Fruit fly (Drosophila melanogaster): ENCODE measurements around the gene Nprl2.
A peak's percentile ranks its signal among the peaks of the same experiment; 100 is the strongest.

Nprl2 gene

DNA sequence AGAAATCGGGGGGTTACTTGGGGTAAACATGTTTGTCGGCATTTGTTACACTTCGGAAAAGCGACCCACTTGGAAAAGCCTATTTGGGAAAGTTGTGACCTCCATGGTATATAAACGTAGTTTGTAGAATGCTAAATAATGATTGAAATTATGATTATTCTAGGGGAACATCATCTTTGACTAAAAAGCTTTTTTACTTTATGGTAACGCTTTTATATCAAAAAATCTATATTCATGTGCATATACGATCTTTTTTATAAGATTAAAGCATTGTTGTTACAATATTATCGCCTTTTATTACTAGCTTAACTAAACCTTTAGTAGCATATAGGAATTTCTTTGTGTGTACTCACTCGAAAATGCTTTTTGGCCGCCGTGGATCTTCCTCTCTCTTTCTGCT, 49.9 kb downstream of the Nprl2 start (continued):
- TF ChIP-seq bcd (GFP tag; optimal IDR thresholded peaks at IDR 0.05) (peak; percentile 15), salm (tag; optimal IDR thresholded peaks at IDR 0.05) (peak; percentile 16), chif (GFP tag; optimal IDR thresholded peaks at IDR 0.05) (peak in 1 of 2 experiments; percentile 48), CG11723 (GFP tag; optimal IDR thresholded peaks at IDR 0.05) (peak; percentile 32), tio (GFP tag; optimal IDR thresholded peaks at IDR 0.05) (peak; percentile 22), Dip2 (GFP tag; IDR thresholded peaks at IDR 0.05) (no peak), aop (GFP tag; IDR thresholded peaks at IDR 0.05) (no peak), E2f2 (GFP tag; IDR thresholded peaks at IDR 0.05) (peak; percentile 35; the same call in 1 of the 2 replicates), unpg (GFP tag; optimal IDR thresholded peaks at IDR 0.05) (peak; percentile 60), so (GFP tag; IDR thresholded peaks at IDR 0.05) (peak; percentile 41; the same call in 1 of the 3 replicates), CG12659 (GFP tag; optimal IDR thresholded peaks at IDR 0.05) (peak; percentile 54), lilli (GFP tag; optimal IDR thresholded peaks at IDR 0.05) (peak; percentile 11), Mrtf (GFP tag; IDR thresholded peaks at IDR 0.05) (no peak), NfI (GFP tag; optimal IDR thresholded peaks at IDR 0.05) (peak; percentile 31), chn (GFP tag; optimal IDR thresholded peaks at IDR 0.05) (peak; percentile 42), CG30431 (GFP tag; optimal IDR thresholded peaks at IDR 0.05) (no peak), grau (tag; optimal IDR thresholded peaks at IDR 0.05) (peak; percentile 69), Sox102F (GFP tag; optimal IDR thresholded peaks at IDR 0.05) (peak; percentile 53), Hr3 (GFP tag; optimal IDR thresholded peaks at IDR 0.05) (peak; percentile 15), phol (tag; optimal IDR thresholded peaks at IDR 0.05) (peak; percentile 45), Med (GFP tag) (peak; percentile 81), nmo (GFP tag; optimal IDR thresholded peaks at IDR 0.05) (peak; percentile 46), CG2712 (tag; optimal IDR thresholded peaks at IDR 0.05) (peak; percentile 57), CG7786 (GFP tag; optimal IDR thresholded peaks at IDR 0.05) (no peak), Dip3 (GFP tag; optimal IDR thresholded peaks at IDR 0.05) (no peak), odd (GFP tag; optimal IDR thresholded peaks at IDR 0.05) (no peak), Fer3 (tag; optimal IDR thresholded peaks at IDR 0.05) (peak; percentile 12), CG3407 (GFP tag; optimal IDR thresholded peaks at IDR 0.05) (peak; percentile 8), CG1647 (GFP tag; optimal IDR thresholded peaks at IDR 0.05) (no peak), CG43689 (GFP tag; IDR thresholded peaks at IDR 0.05) (no peak), CG1529 (GFP tag; optimal IDR thresholded peaks at IDR 0.05) (peak; percentile 18), CG18599 (GFP tag; optimal IDR thresholded peaks at IDR 0.05) (peak; percentile 13), Trl (optimal IDR thresholded peaks at IDR 0.05) (no peak), Trl (GFP tag; optimal IDR thresholded peaks at IDR 0.05) (peak; percentile 28), hkb (optimal IDR thresholded peaks at IDR 0.05) (no peak), hkb (GFP tag; IDR thresholded peaks at IDR 0.05) (0 out of 2 replicates have a peak, but pooled peaks have one; percentile 32), dysf (GFP tag; IDR thresholded peaks at IDR 0.05) (peak; percentile 56; the same call in 1 of the 3 replicates), CG11504 (tag; optimal IDR thresholded peaks at IDR 0.05) (peak; percentile 62), slbo (GFP tag; IDR thresholded peaks at IDR 0.05) (peak; percentile 37; the same call in 1 of the 2 replicates), usp (GFP tag; optimal IDR thresholded peaks at IDR 0.05) (no peak), bigmax (GFP tag; optimal IDR thresholded peaks at IDR 0.05) (no peak), CG31441 (GFP tag; IDR thresholded peaks at IDR 0.05) (peak; percentile 54), Pdp1 (GFP tag; optimal IDR thresholded peaks at IDR 0.05) (peak; percentile 9 to 22), CG17385 (GFP tag; optimal IDR thresholded peaks at IDR 0.05) (peak; percentile 46), jumu (GFP tag; optimal IDR thresholded peaks at IDR 0.05) (no peak), shn (GFP tag; optimal IDR thresholded peaks at IDR 0.05) (peak; percentile 31), CG7556 (GFP tag; optimal IDR thresholded peaks at IDR 0.05) (peak; percentile 51), CG17829 (tag; optimal IDR thresholded peaks at IDR 0.05) (peak; percentile 47), cato (GFP tag; optimal IDR thresholded peaks at IDR 0.05; ENCODE audit: borderline replicate concordance) (no peak), Fer1 (GFP tag; optimal IDR thresholded peaks at IDR 0.05) (peak; percentile 35), CG30403 (GFP tag; optimal IDR thresholded peaks at IDR 0.05) (peak; percentile 53), Xrp1 (GFP tag; IDR thresholded peaks at IDR 0.05) (0 out of 2 replicates have a peak, but pooled peaks have one; percentile 25)
